Worm (Caenorhabditis elegans) whole organism, late embryonic: Measurements from ENCODE around the gene Y42H9AR.4.

ENCODE experiments used
- C38D4.7 ChIP-seq: fragments of 200-800 bp; sonication (Bioruptor generic); optimal IDR thresholded peaks from 2 replicates; lab custom pipeline; 2018; ENCODE audit warnings: mild to moderate bottlenecking, missing genetic modification characterization, moderate library complexity, missing compliant biosample characterization
- elt-2 ChIP-seq: sonication (generic microtip); optimal IDR thresholded peaks from 2 replicates; lab custom pipeline; 2016; ENCODE audit warnings: missing genetic modification reagents, missing genetic modification characterization, missing compliant biosample characterization

- TF ChIP-seq C38D4.7 = no peak
- TF ChIP-seq elt-2 (tag; lab: Kevin White, UChicago) = no peak
Measured at ce11 chrIV:8159087-8159486, 47.1 kb upstream of the Y42H9AR.4 start, which contains the start of gene faah-1.
